Worm (Caenorhabditis elegans) whole organism, L3 larva: ENCODE results near the gene C50C3.12.

ENCODE experiments used
- ZK546.5 ChIP-seq: sonication (generic microtip); optimal IDR thresholded peaks from 2 replicates; lab custom pipeline; 2017; ENCODE audit warnings: missing biosample characterization, missing genetic modification characterization
- ceh-16 ChIP-seq: sonication (generic microtip); optimal IDR thresholded peaks from 2 replicates; lab custom pipeline; 2017; ENCODE audit warnings: missing biosample characterization, missing genetic modification characterization
- ceh-28 ChIP-seq: fragments of 150-350 bp; optimal IDR thresholded peaks from 2 replicates; lab custom pipeline; 2014; ENCODE audit warnings: missing biosample characterization, missing genetic modification reagents, missing genetic modification characterization
- ceh-9 ChIP-seq: sonication (generic microtip); optimal IDR thresholded peaks from 2 replicates; lab custom pipeline; 2018; ENCODE audit warnings: missing biosample characterization, missing genetic modification characterization
- egl-5 ChIP-seq: fragments of 150-350 bp; optimal IDR thresholded peaks from 2 replicates; lab custom pipeline; 2017; ENCODE audit warnings: missing biosample characterization, missing genetic modification reagents, missing genetic modification characterization, inconsistent platforms
- elt-1 ChIP-seq: fragments of 150-350 bp; optimal IDR thresholded peaks from 2 replicates; lab custom pipeline; 2014; ENCODE audit warnings: missing biosample characterization, missing genetic modification characterization
- elt-3 ChIP-seq, 3 experiments: fragments of 150-350 bp in 1 of 3; sonication (generic microtip) in 2 of 3; optimal IDR thresholded peaks; 2 replicates in 2 of 3; 4 replicates in 1 of 3; lab custom pipeline; 2014 to 2017; ENCODE audit warnings: missing biosample characterization in 3 of 3, missing genetic modification characterization in 3 of 3
- eor-1 ChIP-seq, 2 experiments: fragments of 150-350 bp; optimal IDR thresholded peaks; 2 replicates each; lab custom pipeline; 2014 to 2018; ENCODE audit warnings: missing biosample characterization in 2 of 2, missing genetic modification characterization in 2 of 2
- fkh-10 ChIP-seq: sonication (generic microtip); optimal IDR thresholded peaks from 2 replicates; lab custom pipeline; 2017; ENCODE audit warnings: missing biosample characterization, missing genetic modification reagents, missing genetic modification characterization
- fkh-2 ChIP-seq: fragments of 150-350 bp; optimal IDR thresholded peaks from 2 replicates; lab custom pipeline; 2014; ENCODE audit warnings: missing biosample characterization, missing genetic modification reagents, missing genetic modification characterization
- hmg-11 ChIP-seq: sonication (generic microtip); optimal IDR thresholded peaks from 2 replicates; lab custom pipeline; 2016; ENCODE audit warnings: missing genetic modification characterization, missing compliant biosample characterization
- lin-15B ChIP-seq: fragments of 150-350 bp; optimal IDR thresholded peaks from 2 replicates; lab custom pipeline; 2014; ENCODE audit warnings: missing biosample characterization, missing genetic modification characterization
- lin-39 ChIP-seq: fragments of 150-350 bp; optimal IDR thresholded peaks from 2 replicates; lab custom pipeline; 2018; ENCODE audit warnings: missing biosample characterization, missing genetic modification reagents, missing genetic modification characterization
- mdl-1 ChIP-seq: fragments of 150-350 bp; optimal IDR thresholded peaks from 2 replicates; lab custom pipeline; 2014; ENCODE audit warnings: missing biosample characterization, missing genetic modification characterization
- nfya-1 ChIP-seq: sonication (generic microtip); optimal IDR thresholded peaks from 2 replicates; lab custom pipeline; 2017; ENCODE audit warnings: missing genetic modification characterization, mild to moderate bottlenecking, missing compliant biosample characterization, antibody characterized with exemption, moderate library complexity; ENCODE audit not compliant: insufficient read depth
- nhr-11 ChIP-seq: fragments of 150-350 bp; optimal IDR thresholded peaks from 2 replicates; lab custom pipeline; 2014; ENCODE audit warnings: missing biosample characterization, missing genetic modification characterization
- nhr-12 ChIP-seq: fragments of 150-350 bp; optimal IDR thresholded peaks from 2 replicates; lab custom pipeline; 2014; ENCODE audit warnings: missing biosample characterization, missing genetic modification characterization
- nhr-23 ChIP-seq: fragments of 150-350 bp; optimal IDR thresholded peaks from 2 replicates; lab custom pipeline; 2014; ENCODE audit warnings: missing biosample characterization, missing genetic modification reagents, missing genetic modification characterization
- nhr-237 ChIP-seq: fragments of 150-350 bp; optimal IDR thresholded peaks from 2 replicates; lab custom pipeline; 2014; ENCODE audit warnings: missing biosample characterization, missing genetic modification characterization
- nhr-25 ChIP-seq: sonication (generic microtip); optimal IDR thresholded peaks from 2 replicates; lab custom pipeline; 2017; ENCODE audit warnings: missing biosample characterization, missing genetic modification characterization
- nhr-76 ChIP-seq: fragments of 150-350 bp; sonication (generic microtip); optimal IDR thresholded peaks from 5 replicates; lab custom pipeline; 2014; ENCODE audit warnings: missing biosample characterization, missing genetic modification characterization
- pha-4 ChIP-seq: fragments of 150-350 bp; optimal IDR thresholded peaks from 2 replicates; lab custom pipeline; 2014; ENCODE audit warnings: missing biosample characterization, missing genetic modification reagents, missing genetic modification characterization
- pqm-1 ChIP-seq: fragments of 150-350 bp; optimal IDR thresholded peaks from 2 replicates; lab custom pipeline; 2017; ENCODE audit warnings: missing biosample characterization, missing genetic modification characterization, inconsistent platforms
- skn-1 ChIP-seq: fragments of 150-350 bp; optimal IDR thresholded peaks from 2 replicates; lab custom pipeline; 2014; ENCODE audit warnings: missing biosample characterization, missing genetic modification characterization
- snpc-4 ChIP-seq: fragments of 150-350 bp; optimal IDR thresholded peaks from 2 replicates; lab custom pipeline; 2014; ENCODE audit warnings: missing biosample characterization, missing genetic modification characterization
- tbx-2 ChIP-seq: sonication (generic microtip); optimal IDR thresholded peaks from 2 replicates; lab custom pipeline; 2016; ENCODE audit warnings: mild to moderate bottlenecking, missing genetic modification characterization, missing compliant biosample characterization
- zag-1 ChIP-seq: fragments of 150-350 bp; optimal IDR thresholded peaks from 2 replicates; lab custom pipeline; 2014; ENCODE audit warnings: missing biosample characterization, missing genetic modification characterization
- ztf-11 ChIP-seq: fragments of 150-350 bp; optimal IDR thresholded peaks from 2 replicates; lab custom pipeline; 2014; ENCODE audit warnings: missing biosample characterization, missing genetic modification characterization
- ztf-4 ChIP-seq: fragments of 150-350 bp; optimal IDR thresholded peaks from 2 replicates; lab custom pipeline; 2014; ENCODE audit warnings: missing biosample characterization, missing genetic modification characterization

The C50C3.12 gene

ce11 chrIII:8199060-8199459 is 22.7 kb downstream of the C50C3.12 start:
- no peak for TF ChIP-seq skn-1 (tag; lab: Kevin White, UChicago)
- TF ChIP-seq nhr-237 (tag; lab: Kevin White, UChicago) = no peak
- TF ChIP-seq ceh-16 = no peak
- no peak for TF ChIP-seq mdl-1 (tag; lab: Kevin White, UChicago)
- TF ChIP-seq, all 47 proteins: peak for 0

DNA sequence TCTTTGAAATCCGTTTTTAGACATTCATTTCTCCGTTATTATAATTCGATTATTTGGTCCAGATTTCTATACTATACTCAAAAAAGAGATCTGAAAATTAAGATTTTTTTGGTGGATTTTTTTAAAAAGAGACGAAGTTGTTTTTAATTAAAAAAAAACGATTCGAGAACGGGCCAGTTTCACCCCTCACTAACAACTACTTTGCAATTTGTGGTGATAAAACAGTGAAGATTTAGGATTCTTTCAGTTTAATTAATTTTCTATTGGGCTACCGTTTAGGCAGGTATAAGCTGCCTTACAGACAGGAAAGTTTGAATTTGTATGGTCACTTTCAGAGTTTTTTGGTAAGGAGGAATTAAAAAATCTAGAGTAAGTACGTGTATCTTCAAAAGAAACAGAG is 24.8 kb downstream of the C50C3.12 start, which contains the start of gene unc-36:
Gene unc-36, minus strand, starts transcription at position 101 of the 400 bp plus-strand sequence.
- no peak for TF ChIP-seq nhr-23 (tag; lab: Kevin White, UChicago)
- no peak for TF ChIP-seq egl-5 (tag; lab: Kevin White, UChicago)
- no peak for TF ChIP-seq pqm-1
- no peak for TF ChIP-seq skn-1 (tag; lab: Kevin White, UChicago)
- no peak for TF ChIP-seq nhr-237 (tag; lab: Kevin White, UChicago)
- no peak for TF ChIP-seq fkh-10
- TF ChIP-seq nhr-25 (tag; lab: Kevin White, UChicago) = no peak
- no peak for TF ChIP-seq eor-1 (tag; optimal IDR thresholded peaks at IDR 0.05; lab: Kevin White, UChicago)
- no peak for TF ChIP-seq hmg-11 (tag; lab: Kevin White, UChicago)
- no peak for TF ChIP-seq ZK546.5 (tag; lab: Kevin White, UChicago)
- TF ChIP-seq pha-4 (tag; lab: Kevin White, UChicago) = no peak
- TF ChIP-seq ztf-11 = no peak
- no peak for TF ChIP-seq nhr-76 (tag; lab: Kevin White, UChicago)
- TF ChIP-seq elt-3 (tag; optimal IDR thresholded peaks at IDR 0.05; lab: Kevin White, UChicago) = no peak
- no peak for TF ChIP-seq ceh-9 (tag; lab: Kevin White, UChicago)
- no peak for TF ChIP-seq ceh-16
- TF ChIP-seq ztf-4 (tag; lab: Kevin White, UChicago) = no peak
- TF ChIP-seq mdl-1 (tag; lab: Kevin White, UChicago) = no peak
- TF ChIP-seq tbx-2 (tag; lab: Kevin White, UChicago) = no peak
- no peak for TF ChIP-seq fkh-2 (tag; lab: Kevin White, UChicago)

ce11 chrIII:8201760-8202159 is 25.4 kb downstream of the C50C3.12 start:
- TF ChIP-seq nfya-1 (peak; percentile 77), snpc-4 (peak; percentile 43), pqm-1 (no peak), ceh-16 (no peak), nhr-11 (tag; lab: Kevin White, UChicago) (peak; percentile 5), lin-39 (tag; lab: Kevin White, UChicago) (peak; percentile 60), pha-4 (tag; lab: Kevin White, UChicago) (no peak), lin-15B (tag; lab: Kevin White, UChicago) (peak; percentile 33), eor-1 (tag; optimal IDR thresholded peaks at IDR 0.05; lab: Kevin White, UChicago) (no peak), skn-1 (tag; lab: Kevin White, UChicago) (no peak), zag-1 (tag; lab: Kevin White, UChicago) (no peak), nhr-12 (tag; lab: Kevin White, UChicago) (no peak)
- TF ChIP-seq, all 47 proteins: peak for 5

- TF ChIP-seq pqm-1 = no peak
- TF ChIP-seq ceh-28 (tag; lab: Kevin White, UChicago) = no peak
- TF ChIP-seq eor-1 (tag; optimal IDR thresholded peaks at IDR 0.05; lab: Kevin White, UChicago) = no peak
Observed at ce11 chrIII:8202754-8203153, 26.4 kb downstream of the C50C3.12 start, which contains the start of gene snb-5. snb-5 (plus strand) TSS chrIII:8203054.

ce11 chrIII:8209775-8210174 is 33.4 kb downstream of the C50C3.12 start, which contains the start of gene C30A5.10:
C30A5.10 (minus strand) TSS chrIII:8209875.
- no peak for TF ChIP-seq nhr-11 (tag; lab: Kevin White, UChicago)
- TF ChIP-seq, all 47 proteins: peak for 0

DNA sequence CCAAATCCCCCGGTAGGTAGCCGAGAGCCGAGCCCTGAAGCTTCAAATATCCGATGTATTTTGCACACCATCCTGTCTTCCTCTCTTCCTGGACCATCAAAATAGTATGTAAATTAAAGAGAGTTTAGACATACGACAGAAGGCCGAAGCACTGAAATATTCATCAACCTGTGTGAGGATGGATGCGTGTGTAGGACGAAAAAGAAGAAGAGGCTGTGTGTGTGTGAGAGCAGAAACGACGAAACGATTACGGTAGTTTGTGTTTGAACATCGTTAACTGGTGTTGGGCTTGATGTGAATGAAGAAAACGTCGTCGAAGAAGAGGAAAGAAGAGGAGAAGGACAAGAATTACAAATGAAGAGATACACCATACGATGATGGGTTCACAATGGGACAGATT is 35.2 kb downstream of the C50C3.12 start:
- TF ChIP-seq nfya-1 (peak; percentile 21), elt-1 (no peak)

- TF ChIP-seq nhr-12 (tag; lab: Kevin White, UChicago) = no peak
- peak; percentile 67 for TF ChIP-seq nfya-1
Observed at ce11 chrIII:8216224-8216623, 39.9 kb downstream of the C50C3.12 start, which contains the start of gene unc-86. unc-86 (minus strand) TSS chrIII:8216336.
